Worm (Caenorhabditis elegans) whole organism, late embryonic: ENCODE data around the gene bath-47.

Source experiments
- eyg-1 ChIP-seq: sonication (generic microtip); optimal IDR thresholded peaks from 2 replicates; lab custom pipeline; 2016; ENCODE audit warnings: missing genotype, missing genetic modification characterization, missing compliant biosample characterization
- gmeb-2 ChIP-seq: sonication (generic microtip); optimal IDR thresholded peaks from 2 replicates; lab custom pipeline; 2016; ENCODE audit warnings: missing genetic modification characterization, inconsistent platforms, missing compliant biosample characterization
- lim-6 ChIP-seq: sonication (generic microtip); optimal IDR thresholded peaks from 2 replicates; lab custom pipeline; 2016; ENCODE audit warnings: missing genetic modification characterization, missing compliant biosample characterization
- lin-11 ChIP-seq: fragments of 200-800 bp; sonication (Bioruptor generic); optimal IDR thresholded peaks from 2 replicates; lab custom pipeline; 2018; ENCODE audit warnings: mild to moderate bottlenecking, missing genetic modification characterization, missing compliant biosample characterization
- odd-2 ChIP-seq: sonication (generic microtip); optimal IDR thresholded peaks from 2 replicates; lab custom pipeline; 2017; ENCODE audit warnings: antibody characterized with exemption, mild to moderate bottlenecking, missing genetic modification characterization, missing compliant biosample characterization
- pag-3 ChIP-seq: sonication (generic microtip); optimal IDR thresholded peaks from 2 replicates; lab custom pipeline; 2016; ENCODE audit warnings: missing compliant biosample characterization, missing genetic modification characterization, borderline replicate concordance
- tbx-2 ChIP-seq: sonication (generic microtip); optimal IDR thresholded peaks from 2 replicates; lab custom pipeline; 2016; ENCODE audit warnings: missing genetic modification characterization, missing compliant biosample characterization

- TF ChIP-seq gmeb-2 (tag; lab: Kevin White, UChicago) (no peak), tbx-2 (tag; lab: Kevin White, UChicago) (no peak), odd-2 (tag; lab: Kevin White, UChicago) (no peak), pag-3 (no peak), lin-11 (tag; lab: Kevin White, UChicago) (no peak), eyg-1 (tag; lab: Kevin White, UChicago) (no peak), lim-6 (no peak)
These were observed 39.7 kb upstream of the bath-47 start, which contains the start of gene K05F6.14 for ce11 chrII:1561863-1562262.
